Fruit fly (Drosophila melanogaster) Kc167 (cell line): ENCODE results near the gene Lrr47.

Experiments used
- Myc ChIP-seq: fragments of >200 bp; optimal IDR thresholded peaks from 2 replicates; lab custom pipeline; 2017; ENCODE audit warnings: missing external identifiers
- Sin3A ChIP-seq: fragments of >200 bp; optimal IDR thresholded peaks from 2 replicates; lab custom pipeline; 2018; ENCODE audit warnings: missing external identifiers
- h ChIP-seq: fragments of >200 bp; optimal IDR thresholded peaks from 3 replicates; lab custom pipeline; 2018; ENCODE audit warnings: missing external identifiers
- insv ChIP-seq: fragments of >200 bp; optimal IDR thresholded peaks from 3 replicates; lab custom pipeline; 2018; ENCODE audit warnings: missing external identifiers
- psq ChIP-seq: fragments of >200 bp; optimal IDR thresholded peaks from 2 replicates; lab custom pipeline; 2017; ENCODE audit warnings: missing external identifiers
- ttk ChIP-seq: sonication (Bioruptor generic); optimal IDR thresholded peaks from 2 replicates; lab custom pipeline; 2017; ENCODE audit warnings: missing external identifiers

Gene Lrr47

DNA sequence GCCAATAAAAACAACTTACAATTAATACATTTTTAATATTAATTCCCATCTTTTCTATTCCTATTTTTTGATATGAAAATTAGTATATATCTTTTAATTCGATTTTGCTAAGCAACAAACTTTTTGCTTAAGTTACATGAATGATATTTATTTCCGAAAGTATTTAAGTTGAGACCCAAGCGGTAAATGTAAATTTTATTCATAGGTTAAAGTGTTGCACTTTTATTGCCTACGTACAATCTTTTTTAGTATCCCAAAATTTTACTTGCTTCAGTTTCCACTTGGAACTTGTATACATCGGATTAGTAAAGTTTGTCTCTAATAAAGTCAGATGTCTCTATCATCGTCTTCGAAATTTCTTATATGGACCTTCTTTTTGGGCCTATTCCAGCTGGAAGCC, 14.4 kb downstream of the Lrr47 start, which contains the start of gene CG18301:
Gene CG18301, plus strand, starts transcription at position 301 of the 400 bp plus-strand sequence.
- TF ChIP-seq h (lab: Kevin White, UChicago) = no peak
- no peak for TF ChIP-seq insv (lab: Kevin White, UChicago)

DNA sequence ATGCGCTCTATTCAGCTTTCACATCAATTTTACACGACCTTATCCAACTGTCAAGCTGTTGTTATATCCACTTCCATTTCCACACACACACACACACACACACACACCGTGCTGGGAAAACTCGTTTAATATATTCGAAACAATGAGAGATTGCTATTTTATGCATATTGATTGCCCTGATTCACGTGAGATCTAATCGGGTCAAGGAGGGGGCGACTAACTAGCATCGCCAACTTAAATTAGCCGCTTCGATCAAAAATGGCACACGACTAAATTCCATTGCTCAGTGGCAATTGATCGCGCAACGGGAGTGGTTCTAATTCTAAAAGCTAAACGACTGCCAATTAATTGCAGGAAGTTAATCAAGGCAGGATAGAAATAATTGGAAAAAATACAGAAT, 16.9 kb downstream of the Lrr47 start, which contains the start of gene CG18302:
Gene CG18302, plus strand, starts transcription at position 301 of the 400 bp plus-strand sequence.
- TF ChIP-seq Myc (no peak), h (lab: Kevin White, UChicago) (no peak), ttk (lab: Kevin White, UChicago) (no peak), psq (lab: Kevin White, UChicago) (no peak), Sin3A (no peak), insv (lab: Kevin White, UChicago) (no peak)

DNA sequence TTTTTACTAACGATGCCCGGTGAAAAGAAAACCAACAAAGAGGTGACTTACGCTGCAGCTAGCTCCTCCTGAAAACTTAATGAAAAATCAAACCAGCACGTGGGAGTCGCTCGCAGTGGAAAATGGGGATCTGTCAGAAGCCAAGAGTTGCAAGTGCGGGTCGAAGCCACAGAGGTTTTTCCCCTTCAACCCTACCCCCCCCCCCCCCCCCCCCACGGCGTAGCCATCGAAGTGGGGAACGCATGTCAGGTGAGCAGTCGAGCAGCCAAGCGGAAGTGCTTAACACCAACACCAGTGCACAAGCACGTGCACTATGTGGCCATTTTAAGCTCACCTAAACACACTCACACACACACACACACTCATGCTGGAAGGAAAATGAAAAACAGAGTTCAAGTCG, 22.2 kb downstream of the Lrr47 start:
- TF ChIP-seq ttk (lab: Kevin White, UChicago) = no peak
- no peak for TF ChIP-seq Sin3A
- TF ChIP-seq h (lab: Kevin White, UChicago) = no peak
- no peak for TF ChIP-seq insv (lab: Kevin White, UChicago)
- no peak for TF ChIP-seq psq (lab: Kevin White, UChicago)
- TF ChIP-seq Myc = no peak

DNA sequence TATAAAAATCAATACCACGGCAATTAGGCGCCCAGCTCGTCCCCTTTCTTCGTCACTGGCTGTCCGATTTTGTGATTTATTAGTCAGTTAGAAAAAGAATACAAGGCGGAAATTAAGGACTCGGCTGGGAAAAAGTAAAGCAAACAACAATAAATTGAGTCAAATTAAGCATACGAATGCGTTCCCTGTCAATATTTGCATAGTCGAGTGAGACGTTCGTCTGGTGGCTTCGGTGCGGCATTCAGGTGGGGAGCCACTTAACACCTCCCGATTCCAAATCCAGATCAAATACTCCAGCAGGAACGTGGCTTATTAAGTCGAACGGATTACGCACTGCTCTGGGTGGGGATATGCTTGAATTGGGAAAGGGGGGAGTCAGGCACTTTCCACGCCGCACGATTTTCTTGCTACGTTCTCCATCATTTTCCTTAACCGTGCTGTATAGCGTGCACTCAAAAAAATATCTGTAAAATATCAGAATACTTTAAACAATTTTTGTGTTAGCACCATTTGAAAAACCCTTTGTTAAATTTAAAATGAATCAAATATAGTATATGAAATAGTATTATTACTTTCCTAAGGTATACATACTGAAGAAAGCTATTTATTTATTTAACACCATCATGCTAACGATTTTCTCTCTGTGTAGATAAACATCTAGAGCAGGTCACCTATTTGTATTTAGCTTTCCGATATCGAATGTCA, 26.1 kb downstream of the Lrr47 start:
- TF ChIP-seq Sin3A (no peak), psq (lab: Kevin White, UChicago) (no peak), ttk (lab: Kevin White, UChicago) (no peak), Myc (no peak), insv (lab: Kevin White, UChicago) (no peak), h (lab: Kevin White, UChicago) (no peak)

DNA sequence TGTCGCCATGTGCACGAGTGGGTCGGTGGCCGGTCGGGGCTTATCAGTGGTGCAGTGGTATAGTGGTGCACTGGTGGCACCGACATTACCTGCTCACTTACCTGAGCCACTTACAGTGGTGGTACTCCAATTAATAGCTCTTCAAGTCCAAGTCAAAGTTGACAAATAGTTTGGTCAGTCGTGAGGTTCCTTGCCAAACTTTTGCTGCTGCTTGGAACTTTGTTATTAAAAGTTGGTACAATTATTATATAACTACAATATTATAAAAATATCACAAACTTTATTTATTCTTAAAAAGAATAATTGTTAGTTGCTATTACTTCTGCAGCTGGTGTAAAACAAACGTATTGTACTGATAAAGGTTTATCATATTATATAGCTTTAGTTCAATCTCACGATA, 26.9 kb downstream of the Lrr47 start:
- TF ChIP-seq Sin3A (no peak), h (lab: Kevin White, UChicago) (no peak), ttk (lab: Kevin White, UChicago) (no peak), Myc (no peak), psq (lab: Kevin White, UChicago) (no peak), insv (lab: Kevin White, UChicago) (no peak)

DNA sequence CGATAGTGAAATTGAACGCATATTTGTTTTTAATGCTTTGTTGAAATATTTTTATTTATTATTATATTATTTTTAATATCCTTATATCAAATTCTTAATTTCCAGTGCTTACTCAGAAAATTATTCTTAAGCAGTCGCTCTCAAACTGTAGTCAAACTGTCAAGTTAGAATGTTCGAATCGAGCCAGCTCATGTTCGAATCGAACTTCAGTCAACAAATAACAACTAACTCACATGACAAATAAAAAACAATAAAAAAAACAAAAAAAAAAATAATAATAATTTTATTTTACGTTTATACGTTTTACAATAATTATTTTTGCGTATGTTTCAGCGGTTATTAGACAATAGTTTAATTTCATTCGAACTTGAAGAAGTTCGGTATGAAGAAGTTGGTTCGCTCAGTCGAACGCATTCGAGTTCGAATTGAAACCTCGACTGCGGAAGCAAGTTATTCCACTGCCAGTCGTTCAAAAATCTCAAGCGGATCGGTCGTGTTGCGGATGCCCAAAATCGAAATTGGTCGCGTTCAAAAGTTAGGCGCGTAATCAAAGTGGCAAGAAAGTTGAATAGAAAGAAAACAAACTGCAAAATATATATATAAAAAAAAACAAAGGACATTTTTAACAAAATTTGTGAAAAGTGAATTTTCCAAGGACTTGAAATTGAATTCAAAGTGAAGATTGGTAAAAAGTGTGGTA, 27.4 kb downstream of the Lrr47 start, which contains the start of gene Trim9:
Gene Trim9, plus strand, starts transcription at position 463 of the 700 bp plus-strand sequence.
- no peak for TF ChIP-seq insv (lab: Kevin White, UChicago)
- TF ChIP-seq h (lab: Kevin White, UChicago) = no peak
- no peak for TF ChIP-seq Sin3A
- TF ChIP-seq ttk (lab: Kevin White, UChicago) = no peak
- TF ChIP-seq psq (lab: Kevin White, UChicago) = no peak
- TF ChIP-seq Myc = no peak

DNA sequence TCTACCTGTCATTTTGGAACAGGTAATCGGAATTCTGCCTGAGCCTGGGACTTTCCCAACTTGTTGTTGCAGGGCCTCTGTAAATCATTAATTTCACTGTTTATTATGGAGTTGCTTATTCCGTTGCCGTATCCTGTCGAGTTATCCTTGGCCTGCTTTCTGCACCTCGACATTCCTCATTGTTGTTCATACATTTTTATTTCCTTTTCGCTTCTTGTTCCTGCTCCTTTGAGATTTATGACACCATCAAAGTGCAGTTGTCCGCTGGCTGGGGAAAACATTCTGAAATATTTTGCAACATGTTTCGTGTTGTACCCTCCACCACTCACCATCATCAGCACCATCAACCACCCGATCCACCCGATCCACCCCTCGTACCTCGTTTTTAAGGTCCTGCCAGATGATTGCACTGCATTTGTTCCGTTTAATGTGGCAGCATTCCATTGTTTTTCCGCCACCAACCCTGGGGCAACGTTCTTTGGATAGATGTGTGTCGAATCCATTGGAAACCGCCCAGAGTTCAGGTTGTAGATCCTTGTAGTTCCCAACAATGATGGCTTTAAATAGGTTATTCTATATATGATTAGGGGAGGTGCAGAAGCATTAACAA, 31.8 kb downstream of the Lrr47 start:
- no peak for TF ChIP-seq insv (lab: Kevin White, UChicago)

DNA sequence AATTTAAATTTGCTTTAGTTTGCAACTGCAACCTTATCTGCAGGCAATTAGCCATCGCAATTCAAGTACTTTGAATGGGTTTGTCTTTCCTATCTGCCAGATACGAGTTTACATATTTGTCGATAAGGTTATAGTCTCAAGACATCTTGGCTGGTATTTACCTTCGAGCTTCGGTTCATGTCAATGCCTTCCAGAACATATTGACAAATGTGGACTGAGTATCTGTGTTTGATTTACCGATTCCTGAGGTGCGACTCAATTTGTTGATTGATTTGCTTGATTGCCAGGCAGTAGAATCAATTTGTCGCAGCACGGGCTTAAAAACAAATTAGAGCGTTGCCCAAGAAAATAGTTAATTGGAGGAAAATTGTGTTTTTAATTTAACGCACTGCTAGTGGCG, 35.7 kb downstream of the Lrr47 start:
- TF ChIP-seq h (lab: Kevin White, UChicago) = no peak
- no peak for TF ChIP-seq psq (lab: Kevin White, UChicago)
- no peak for TF ChIP-seq ttk (lab: Kevin White, UChicago)
- TF ChIP-seq insv (lab: Kevin White, UChicago) = no peak
- TF ChIP-seq Myc = no peak
- no peak for TF ChIP-seq Sin3A

DNA sequence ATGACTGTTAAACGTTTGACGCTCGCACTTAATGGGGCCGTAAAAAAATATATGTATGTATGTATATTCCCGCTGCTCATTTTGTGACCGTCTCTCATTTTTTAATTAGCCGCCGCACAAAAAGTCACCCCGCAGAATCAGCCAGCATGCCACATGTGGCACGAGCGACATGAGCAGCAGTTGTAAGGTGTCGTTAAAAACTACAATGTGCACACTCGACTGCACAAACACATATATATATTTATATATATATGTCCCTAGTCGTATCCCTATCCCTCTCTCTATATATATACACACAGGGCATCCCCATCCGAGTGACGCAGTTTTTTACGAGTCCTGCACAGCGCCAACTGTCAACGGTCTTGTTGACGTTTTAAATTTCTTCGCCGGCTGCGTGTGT, 36.6 kb downstream of the Lrr47 start:
- TF ChIP-seq ttk (lab: Kevin White, UChicago) (no peak), Sin3A (no peak), insv (lab: Kevin White, UChicago) (no peak), Myc (no peak), h (lab: Kevin White, UChicago) (no peak), psq (lab: Kevin White, UChicago) (no peak)

DNA sequence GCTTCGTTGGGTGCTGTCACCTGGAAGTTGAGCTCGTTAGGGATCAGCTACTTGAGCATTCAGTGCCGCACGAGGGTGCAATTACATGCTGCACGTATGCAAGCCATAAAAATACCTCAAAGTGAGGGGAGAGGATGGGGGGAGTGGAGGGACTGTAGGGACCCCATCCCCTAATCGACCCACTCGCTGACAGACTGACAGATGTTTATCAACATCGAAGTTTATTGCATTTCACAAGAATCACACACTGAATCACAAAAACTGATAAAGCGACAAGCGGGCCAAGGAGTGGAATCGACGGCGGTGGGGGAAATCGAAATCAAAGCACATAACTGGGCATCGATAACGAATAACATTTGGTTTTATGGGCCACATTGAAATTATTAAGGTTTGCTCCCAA, 37.5 kb downstream of the Lrr47 start:
- TF ChIP-seq insv (lab: Kevin White, UChicago) = no peak
- no peak for TF ChIP-seq Myc
- TF ChIP-seq psq (lab: Kevin White, UChicago) = no peak
- no peak for TF ChIP-seq ttk (lab: Kevin White, UChicago)
- no peak for TF ChIP-seq h (lab: Kevin White, UChicago)
- TF ChIP-seq Sin3A = no peak

DNA sequence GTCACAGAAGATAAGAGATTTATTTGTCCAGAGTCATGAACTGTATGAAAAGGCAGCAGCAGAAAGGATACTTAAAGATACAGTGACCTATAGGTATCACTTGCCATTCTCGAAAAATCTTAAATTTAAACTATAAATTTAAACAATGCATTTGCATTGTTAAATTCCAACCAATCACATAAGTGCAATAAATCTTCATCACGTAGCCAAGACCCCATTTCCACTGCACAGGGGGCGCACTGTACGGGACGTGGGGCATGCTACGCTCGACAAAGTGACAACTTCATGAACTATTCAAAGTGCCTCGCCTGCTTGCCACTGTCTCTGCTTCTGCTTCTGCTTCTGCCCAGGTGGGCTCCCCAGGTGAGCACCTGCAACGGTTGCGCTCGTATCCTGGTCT, 38.1 kb downstream of the Lrr47 start:
- TF ChIP-seq ttk (lab: Kevin White, UChicago) (no peak), psq (lab: Kevin White, UChicago) (no peak), Myc (no peak), Sin3A (no peak), insv (lab: Kevin White, UChicago) (no peak), h (lab: Kevin White, UChicago) (no peak)

DNA sequence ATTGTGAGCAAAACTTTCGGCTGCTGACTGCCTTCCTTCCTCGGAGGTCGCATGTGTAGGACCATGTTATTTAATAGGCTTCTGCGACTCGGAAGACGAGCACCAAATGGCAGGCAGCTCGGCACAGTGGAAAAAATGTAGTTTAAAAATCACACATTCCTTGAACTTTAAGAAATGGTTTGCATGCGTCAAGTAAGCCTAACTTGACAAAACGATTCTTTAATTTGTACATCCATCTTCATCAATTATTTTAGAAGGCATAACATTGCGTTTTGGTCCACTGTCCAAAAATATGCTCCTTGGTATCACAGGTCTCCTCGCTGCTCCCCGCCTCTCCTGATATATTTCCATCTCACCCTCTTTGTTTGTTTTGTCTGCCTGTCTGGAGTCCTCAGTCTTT, 48.5 kb downstream of the Lrr47 start:
- TF ChIP-seq Sin3A (no peak), Myc (no peak), ttk (lab: Kevin White, UChicago) (no peak), insv (lab: Kevin White, UChicago) (no peak), psq (lab: Kevin White, UChicago) (no peak), h (lab: Kevin White, UChicago) (no peak)
